Worm (Caenorhabditis elegans) whole organism, late embryonic: Measurements from ENCODE around the gene Y54G2A.45.
A peak's percentile ranks its signal among the peaks of the same experiment; 100 is the strongest.

Experiments used
- K02D7.2 ChIP-seq: sonication (generic microtip); optimal IDR thresholded peaks from 2 replicates; lab custom pipeline; 2017; ENCODE audit warnings: mild to moderate bottlenecking, missing genetic modification characterization, missing compliant biosample characterization
- ama-1 ChIP-seq: fragments of 150-350 bp; optimal IDR thresholded peaks from 2 replicates; lab custom pipeline; 2014
- ceh-6 ChIP-seq: fragments of 200-800 bp; sonication (Bioruptor generic); optimal IDR thresholded peaks from 2 replicates; lab custom pipeline; 2018; ENCODE audit warnings: mild to moderate bottlenecking, missing genetic modification characterization, missing compliant biosample characterization
- elt-2 ChIP-seq: sonication (generic microtip); optimal IDR thresholded peaks from 2 replicates; lab custom pipeline; 2016; ENCODE audit warnings: missing genetic modification reagents, missing genetic modification characterization, missing compliant biosample characterization
- gmeb-2 ChIP-seq: sonication (generic microtip); optimal IDR thresholded peaks from 2 replicates; lab custom pipeline; 2016; ENCODE audit warnings: missing genetic modification characterization, inconsistent platforms, missing compliant biosample characterization
- madf-2 ChIP-seq: sonication (generic microtip); optimal IDR thresholded peaks from 2 replicates; lab custom pipeline; 2017; ENCODE audit warnings: missing genetic modification characterization, missing compliant biosample characterization
- mec-3 ChIP-seq: sonication (generic microtip); optimal IDR thresholded peaks from 2 replicates; lab custom pipeline; 2016; ENCODE audit warnings: borderline replicate concordance, missing genetic modification characterization, missing compliant biosample characterization
- nfya-1 ChIP-seq: sonication (generic microtip); optimal IDR thresholded peaks from 2 replicates; lab custom pipeline; 2017; ENCODE audit warnings: missing genetic modification characterization, mild to moderate bottlenecking, missing compliant biosample characterization, antibody characterized with exemption, moderate library complexity
- pqm-1 ChIP-seq: sonication (generic microtip); optimal IDR thresholded peaks from 2 replicates; lab custom pipeline; 2016; ENCODE audit warnings: missing genetic modification characterization, missing compliant biosample characterization
- syd-9 ChIP-seq: sonication (generic microtip); optimal IDR thresholded peaks from 2 replicates; lab custom pipeline; 2016; ENCODE audit warnings: mild to moderate bottlenecking, missing genetic modification characterization, moderate library complexity, missing compliant biosample characterization
- unc-3 ChIP-seq, 2 experiments: fragments of 200-800 bp in 1 of 2; sonication (Bioruptor generic) in 1 of 2; sonication (generic microtip) in 1 of 2; conservative IDR thresholded peaks in 1 of 2; optimal IDR thresholded peaks in 1 of 2; 2 replicates each; pipeline versions ENCODE4 v1.3.6 to Lab custom; 2016 to 2022; ENCODE audit warnings: missing compliant biosample characterization in 2 of 2, missing genetic modification characterization in 2 of 2, missing genetic modification reagents in 1 of 2
- unc-55 ChIP-seq: sonication (generic microtip); optimal IDR thresholded peaks from 2 replicates; lab custom pipeline; 2017; ENCODE audit warnings: missing biosample characterization, missing genetic modification reagents, missing genetic modification characterization
- unc-86 ChIP-seq: sonication (generic microtip); optimal IDR thresholded peaks from 2 replicates; lab custom pipeline; 2016; ENCODE audit warnings: missing genetic modification characterization, missing compliant biosample characterization

ce11 chrIV:2798339-2798738 is 7.3 kb upstream of the Y54G2A.45 start, which contains the start of gene Y54G2A.52:
- no peak for TF ChIP-seq ama-1 (lab: Kevin White, UChicago)
- TF ChIP-seq elt-2: peak; percentile 14
- TF ChIP-seq madf-2 (tag; lab: Kevin White, UChicago): no peak
- TF ChIP-seq unc-86 (tag; lab: Kevin White, UChicago): no peak
- no peak for TF ChIP-seq nfya-1 (tag; lab: Kevin White, UChicago)
- no peak for TF ChIP-seq mec-3 (tag; lab: Kevin White, UChicago)
- no peak for TF ChIP-seq gmeb-2
- TF ChIP-seq pqm-1 (tag; lab: Kevin White, UChicago): no peak
- no peak for TF ChIP-seq unc-3 (GFP tag; conservative IDR thresholded peaks at IDR 0.05; lab: Robert Waterston, UW)
- TF ChIP-seq unc-3 (tag; optimal IDR thresholded peaks at IDR 0.05; lab: Kevin White, UChicago): no peak
- no peak for TF ChIP-seq unc-55 (GFP tag; lab: Kevin White, UChicago)
- TF ChIP-seq syd-9 (tag; lab: Kevin White, UChicago): no peak
- no peak for TF ChIP-seq ceh-6 (GFP tag; lab: Kevin White, UChicago)
- TF ChIP-seq K02D7.2 (tag; lab: Kevin White, UChicago): no peak
